Worm (Caenorhabditis elegans): ENCODE results near the gene eco-1.

DNA sequence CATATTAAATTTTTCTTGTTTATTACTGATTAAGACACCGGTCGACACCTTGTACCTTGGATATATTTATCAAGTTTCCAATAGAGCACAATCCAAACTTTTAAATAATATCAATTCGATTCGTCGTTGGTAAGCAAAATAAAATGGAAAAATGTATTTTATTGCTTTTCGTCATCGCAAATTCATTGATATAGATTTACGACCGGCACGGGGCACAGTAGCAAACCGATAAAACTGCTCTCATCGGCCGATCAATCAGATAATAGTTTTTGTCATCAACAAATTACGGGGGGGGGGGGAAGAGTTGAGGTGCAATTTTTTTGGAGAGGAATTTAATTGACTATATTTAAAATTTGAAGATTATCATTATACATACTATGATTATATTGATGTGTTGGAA lies 35.6 kb downstream of the eco-1 start:
- TF ChIP-seq nhr-28 (tag; optimal IDR thresholded peaks at IDR 0.05) (no peak), ztf-11 (tag; optimal IDR thresholded peaks at IDR 0.05) (no peak), lsy-2 (tag; optimal IDR thresholded peaks at IDR 0.05) (no peak), pha-4 (tag; optimal IDR thresholded peaks at IDR 0.05) (no peak), mep-1 (tag; optimal IDR thresholded peaks at IDR 0.05) (no peak), ces-1 (GFP tag; optimal IDR thresholded peaks at IDR 0.05) (no peak), elt-1 (tag; optimal IDR thresholded peaks at IDR 0.05; ENCODE audit: borderline replicate concordance, insufficient read depth) (no peak), lin-13 (tag; optimal IDR thresholded peaks at IDR 0.05) (no peak), blmp-1 (tag; optimal IDR thresholded peaks at IDR 0.05) (no peak), nhr-237 (tag; optimal IDR thresholded peaks at IDR 0.05) (no peak), M03D4.4 (tag; optimal IDR thresholded peaks at IDR 0.05) (no peak), unc-39 (tag; optimal IDR thresholded peaks at IDR 0.05) (no peak), lin-32 (GFP tag; optimal IDR thresholded peaks at IDR 0.05) (no peak), elt-3 (tag; optimal IDR thresholded peaks at IDR 0.05) (no peak)
